Fruit fly (Drosophila melanogaster) whole organism, pupa: ENCODE measurements around the gene mTTF.

Experiments used
- CG10348 ChIP-seq: fragments of 200-800 bp; sonication (Bioruptor generic); IDR thresholded peaks from 2 replicates; pipeline ENCODE4 v1.3.6; 2022; ENCODE audit warnings: missing biosample characterization, missing genetic modification characterization
- CG12605 ChIP-seq: fragments of 200-800 bp; sonication (Bioruptor generic); IDR thresholded peaks from 2 replicates; pipeline ENCODE4 v1.3.6; 2022; ENCODE audit warnings: missing biosample characterization, missing genetic modification characterization
- CG13204 ChIP-seq: fragments of 200-800 bp; sonication (Bioruptor generic); optimal IDR thresholded peaks from 2 replicates; lab custom pipeline; 2018; ENCODE audit warnings: missing biosample characterization, mild to moderate bottlenecking, missing genetic modification characterization, moderate library complexity
- CG14655 ChIP-seq: fragments of 200-800 bp; sonication (Bioruptor generic); optimal IDR thresholded peaks from 3 replicates; lab custom pipeline; 2017; ENCODE audit warnings: mild to moderate bottlenecking, missing biosample characterization, missing genetic modification reagents, missing genetic modification characterization
- CG15710 ChIP-seq: fragments of 200-800 bp; sonication (Bioruptor generic); optimal IDR thresholded peaks from 2 replicates; lab custom pipeline; 2018; ENCODE audit warnings: missing biosample characterization, mild to moderate bottlenecking, missing genetic modification characterization, moderate library complexity
- CG17806 ChIP-seq: fragments of 200-800 bp; sonication (Bioruptor generic); optimal IDR thresholded peaks from 2 replicates; lab custom pipeline; 2018; ENCODE audit warnings: missing biosample characterization, mild to moderate bottlenecking, missing genetic modification characterization, moderate library complexity
- CG32121 ChIP-seq: fragments of 200-800 bp; sonication (Bioruptor generic); IDR thresholded peaks from 2 replicates; pipeline ENCODE4 v1.3.6; 2022; ENCODE audit warnings: missing biosample characterization, missing genetic modification characterization
- CG34367 ChIP-seq: fragments of 200-800 bp; sonication (Bioruptor generic); optimal IDR thresholded peaks from 2 replicates; lab custom pipeline; 2018; ENCODE audit warnings: missing biosample characterization, mild to moderate bottlenecking, missing genetic modification characterization
- CG4496 ChIP-seq: fragments of 200-800 bp; sonication (Bioruptor generic); IDR thresholded peaks from 3 replicates; pipeline ENCODE4 v1.3.6; 2022; ENCODE audit warnings: missing biosample characterization, missing genetic modification characterization
- CG8159 ChIP-seq: fragments of 200-800 bp; sonication (Bioruptor generic); optimal IDR thresholded peaks from 3 replicates; lab custom pipeline; 2018; ENCODE audit warnings: missing biosample characterization, mild to moderate bottlenecking, missing genetic modification characterization, moderate library complexity
- CG8301 ChIP-seq: fragments of 200-800 bp; sonication (Bioruptor generic); optimal IDR thresholded peaks from 2 replicates; lab custom pipeline; 2018; ENCODE audit warnings: missing biosample characterization, mild to moderate bottlenecking, missing genetic modification characterization
- CG9948 ChIP-seq: fragments of 200-800 bp; sonication (Bioruptor generic); optimal IDR thresholded peaks from 2 replicates; lab custom pipeline; 2018; ENCODE audit warnings: missing biosample characterization, mild to moderate bottlenecking, missing genetic modification characterization, moderate library complexity
- D1 ChIP-seq: fragments of 200-800 bp; sonication (Bioruptor generic); optimal IDR thresholded peaks from 2 replicates; lab custom pipeline; 2018; ENCODE audit warnings: missing biosample characterization, mild to moderate bottlenecking, missing genetic modification characterization, moderate library complexity
- EcR ChIP-seq: fragments of 200-800 bp; sonication (Bioruptor generic); optimal IDR thresholded peaks from 3 replicates; lab custom pipeline; 2019; ENCODE audit warnings: missing biosample characterization, missing genetic modification characterization, mild to moderate bottlenecking, moderate library complexity, missing genetic modification reagents
- Ets98B ChIP-seq: fragments of 200-800 bp; sonication (Bioruptor generic); IDR thresholded peaks from 2 replicates; pipeline ENCODE4 v1.3.6; 2022; ENCODE audit warnings: missing biosample characterization, missing genetic modification characterization
- Pif1A ChIP-seq: fragments of 200-800 bp; sonication (Bioruptor generic); optimal IDR thresholded peaks from 3 replicates; lab custom pipeline; 2016; ENCODE audit warnings: missing biosample characterization, missing genetic modification characterization
- Pif1B ChIP-seq: fragments of 200-800 bp; sonication (Bioruptor generic); optimal IDR thresholded peaks from 3 replicates; lab custom pipeline; 2016; ENCODE audit warnings: missing biosample characterization, missing genetic modification characterization
- Snoo ChIP-seq: fragments of 200-800 bp; sonication (Bioruptor generic); optimal IDR thresholded peaks from 3 replicates; lab custom pipeline; 2017; ENCODE audit warnings: missing biosample characterization, mild to moderate bottlenecking, missing genetic modification characterization, inconsistent platforms
- fd96Ca ChIP-seq: fragments of 200-800 bp; sonication (Bioruptor generic); IDR thresholded peaks from 3 replicates; pipeline ENCODE4 v1.3.6; 2022; ENCODE audit warnings: missing biosample characterization, missing genetic modification characterization
- gl ChIP-seq: fragments of 200-800 bp; sonication (Bioruptor generic); optimal IDR thresholded peaks from 2 replicates; lab custom pipeline; 2018; ENCODE audit warnings: missing biosample characterization, mild to moderate bottlenecking, missing genetic modification characterization
- rn ChIP-seq: fragments of 200-800 bp; sonication (Bioruptor generic); IDR thresholded peaks from 2 replicates; pipeline ENCODE4 v1.3.6; 2022; ENCODE audit warnings: missing biosample characterization, missing genetic modification characterization

mTTF gene

dm6 chr2L:14368833-14369232, 20.2 kb upstream of the mTTF start:
- TF ChIP-seq CG8301 (tag; lab: Kevin White, UChicago) (no peak), rn (GFP tag; lab: Robert Waterston, UW) (no peak), EcR (GFP tag; lab: Kevin White, UChicago) (no peak), CG13204 (GFP tag; lab: Kevin White, UChicago) (no peak), CG9948 (tag; lab: Kevin White, UChicago) (no peak), CG32121 (GFP tag; lab: Robert Waterston, UW) (no peak), CG15710 (tag; lab: Kevin White, UChicago) (no peak), Ets98B (GFP tag; lab: Robert Waterston, UW) (no peak), fd96Ca (GFP tag; lab: Robert Waterston, UW) (no peak), CG4496 (GFP tag; lab: Robert Waterston, UW) (no peak), CG34367 (tag; lab: Kevin White, UChicago) (no peak), CG10348 (GFP tag; lab: Robert Waterston, UW) (no peak), Pif1A (GFP tag; lab: Kevin White, UChicago) (no peak), Pif1B (GFP tag; lab: Kevin White, UChicago) (no peak)

- peak; percentile 80 for TF ChIP-seq Pif1B (GFP tag; lab: Kevin White, UChicago)
- peak; percentile 63 for TF ChIP-seq Snoo (tag; lab: Kevin White, UChicago)
- 0 out of 2 replicates have a peak, but pooled peaks have one; percentile 30 for TF ChIP-seq rn (GFP tag; lab: Robert Waterston, UW)
- TF ChIP-seq CG14655 (GFP tag; lab: Kevin White, UChicago) = peak; percentile 91
- TF ChIP-seq D1 (tag; lab: Kevin White, UChicago) = peak; percentile 25
- no peak for TF ChIP-seq gl (tag; lab: Kevin White, UChicago)
- no peak for TF ChIP-seq fd96Ca (GFP tag; lab: Robert Waterston, UW)
- no peak for TF ChIP-seq CG15710 (tag; lab: Kevin White, UChicago)
- no peak for TF ChIP-seq EcR (GFP tag; lab: Kevin White, UChicago)
- TF ChIP-seq Pif1A (GFP tag; lab: Kevin White, UChicago) = peak; percentile 37
- TF ChIP-seq CG12605 (GFP tag; lab: Robert Waterston, UW) = no peak
- no peak; the same call in 1 of the 2 replicates for TF ChIP-seq Ets98B (GFP tag; lab: Robert Waterston, UW)
- TF ChIP-seq CG8159 (tag; lab: Kevin White, UChicago) = peak; percentile 80
- peak; percentile 72 for TF ChIP-seq CG4496 (GFP tag; lab: Robert Waterston, UW)
- TF ChIP-seq CG8301 (tag; lab: Kevin White, UChicago) = peak; percentile 85
- TF ChIP-seq CG32121 (GFP tag; lab: Robert Waterston, UW) = peak; percentile 55
- peak; percentile 69 for TF ChIP-seq CG17806 (tag; lab: Kevin White, UChicago)
- peak; percentile 75 for TF ChIP-seq CG9948 (tag; lab: Kevin White, UChicago)
- peak; percentile 20 for TF ChIP-seq CG13204 (GFP tag; lab: Kevin White, UChicago)
- TF ChIP-seq CG10348 (GFP tag; lab: Robert Waterston, UW) = 0 out of 2 replicates have a peak, but pooled peaks have one; percentile 6
- TF ChIP-seq CG34367 (tag; lab: Kevin White, UChicago) = peak; percentile 60
These were observed 18.7 kb upstream of the mTTF start for dm6 chr2L:14367274-14367669.

- peak; percentile 33 for TF ChIP-seq CG17806 (tag; lab: Kevin White, UChicago)
- TF ChIP-seq CG34367 (tag; lab: Kevin White, UChicago) = peak; percentile 22
- peak; percentile 7 for TF ChIP-seq Pif1A (GFP tag; lab: Kevin White, UChicago)
- TF ChIP-seq CG8301 (tag; lab: Kevin White, UChicago) = peak; percentile 26
- peak; percentile 33 for TF ChIP-seq CG15710 (tag; lab: Kevin White, UChicago)
- TF ChIP-seq D1 (tag; lab: Kevin White, UChicago) = no peak
- peak; percentile 2 for TF ChIP-seq Pif1B (GFP tag; lab: Kevin White, UChicago)
- TF ChIP-seq CG9948 (tag; lab: Kevin White, UChicago) = peak; percentile 43
- TF ChIP-seq CG4496 (GFP tag; lab: Robert Waterston, UW) = no peak
- no peak for TF ChIP-seq CG8159 (tag; lab: Kevin White, UChicago)
- no peak for TF ChIP-seq CG13204 (GFP tag; lab: Kevin White, UChicago)
- TF ChIP-seq fd96Ca (GFP tag; lab: Robert Waterston, UW) = peak; percentile 28; the same call in 1 of the 3 replicates
- no peak for TF ChIP-seq gl (tag; lab: Kevin White, UChicago)
- TF ChIP-seq Snoo (tag; lab: Kevin White, UChicago) = no peak
- TF ChIP-seq Ets98B (GFP tag; lab: Robert Waterston, UW) = peak; percentile 12
- peak; percentile 39 for TF ChIP-seq CG14655 (GFP tag; lab: Kevin White, UChicago)
- peak; percentile 46; the same call in 1 of the 2 replicates for TF ChIP-seq CG32121 (GFP tag; lab: Robert Waterston, UW)
- no peak for TF ChIP-seq EcR (GFP tag; lab: Kevin White, UChicago)
- TF ChIP-seq CG10348 (GFP tag; lab: Robert Waterston, UW) = 0 out of 2 replicates have a peak, but pooled peaks have one; percentile 31
- no peak for TF ChIP-seq rn (GFP tag; lab: Robert Waterston, UW)
- TF ChIP-seq CG12605 (GFP tag; lab: Robert Waterston, UW) = no peak
These were observed 18.1 kb upstream of the mTTF start for dm6 chr2L:14366590-14367273.

dm6 chr2L:14361736-14362180, 13.2 kb upstream of the mTTF start, which contains the start of gene spel1:
TSS of gene spel1 (plus strand) at chr2L:14362069.
- TF ChIP-seq CG32121 (GFP tag; lab: Robert Waterston, UW) = peak; percentile 75
- TF ChIP-seq Snoo (tag; lab: Kevin White, UChicago) = peak; percentile 57
- no peak for TF ChIP-seq EcR (GFP tag; lab: Kevin White, UChicago)
- peak; percentile 72 for TF ChIP-seq CG15710 (tag; lab: Kevin White, UChicago)
- TF ChIP-seq CG34367 (tag; lab: Kevin White, UChicago) = peak; percentile 36
- peak; percentile 82 for TF ChIP-seq CG8159 (tag; lab: Kevin White, UChicago)
- peak; percentile 79 for TF ChIP-seq CG12605 (GFP tag; lab: Robert Waterston, UW)
- TF ChIP-seq D1 (tag; lab: Kevin White, UChicago) = peak; percentile 73
- peak; percentile 73 for TF ChIP-seq CG9948 (tag; lab: Kevin White, UChicago)
- no peak for TF ChIP-seq Pif1B (GFP tag; lab: Kevin White, UChicago)
- no peak for TF ChIP-seq CG13204 (GFP tag; lab: Kevin White, UChicago)
- no peak for TF ChIP-seq Pif1A (GFP tag; lab: Kevin White, UChicago)
- TF ChIP-seq rn (GFP tag; lab: Robert Waterston, UW) = peak; percentile 52; the same call in 1 of the 2 replicates
- TF ChIP-seq CG10348 (GFP tag; lab: Robert Waterston, UW) = no peak; the same call in 1 of the 2 replicates
- TF ChIP-seq Ets98B (GFP tag; lab: Robert Waterston, UW) = peak; percentile 68
- peak; percentile 70 for TF ChIP-seq CG8301 (tag; lab: Kevin White, UChicago)
- TF ChIP-seq CG4496 (GFP tag; lab: Robert Waterston, UW) = peak; percentile 78; the same call in 2 of the 3 replicates
- TF ChIP-seq gl (tag; lab: Kevin White, UChicago) = no peak
- TF ChIP-seq fd96Ca (GFP tag; lab: Robert Waterston, UW) = 0 out of 3 replicates have a peak, but pooled peaks have one; percentile 12
- peak; percentile 72 for TF ChIP-seq CG14655 (GFP tag; lab: Kevin White, UChicago)
- TF ChIP-seq CG17806 (tag; lab: Kevin White, UChicago) = peak; percentile 77
